Fruit fly (Drosophila melanogaster) whole organism, embryonic: ENCODE results near the gene Pp2A-29B.

Experiments
- Asciz ChIP-seq: fragments of 200-800 bp; sonication (Bioruptor generic); optimal IDR thresholded peaks from 2 replicates; lab custom pipeline; 2017; ENCODE audit warnings: missing biosample characterization, mild to moderate bottlenecking, missing genetic modification characterization, missing genetic modification reagents
- CG10267 ChIP-seq: fragments of 200-800 bp; sonication (Bioruptor generic); optimal IDR thresholded peaks from 2 replicates; lab custom pipeline; 2018; ENCODE audit warnings: missing biosample characterization, mild to moderate bottlenecking, missing genetic modification characterization, moderate library complexity
- CG10959 ChIP-seq: fragments of 200-800 bp; sonication (Bioruptor generic); IDR thresholded peaks from 2 replicates; pipeline ENCODE4 v1.3.6; 2022; ENCODE audit warnings: missing biosample characterization, missing genetic modification characterization
- CG11247 ChIP-seq: fragments of 200-800 bp; sonication (Bioruptor generic); IDR thresholded peaks from 2 replicates; pipeline ENCODE4 v1.3.6; 2022; ENCODE audit warnings: missing biosample characterization, missing genetic modification characterization
- CG11504 ChIP-seq: fragments of 200-800 bp; sonication (Bioruptor generic); optimal IDR thresholded peaks from 3 replicates; lab custom pipeline; 2019; ENCODE audit warnings: missing biosample characterization, mild to moderate bottlenecking, missing genetic modification characterization, moderate library complexity
- CG12219 ChIP-seq: fragments of 200-800 bp; sonication (Bioruptor generic); optimal IDR thresholded peaks from 3 replicates; lab custom pipeline; 2018; ENCODE audit warnings: missing biosample characterization, mild to moderate bottlenecking, missing genetic modification characterization
- CG12299 ChIP-seq: fragments of 200-800 bp; sonication (Bioruptor generic); optimal IDR thresholded peaks from 2 replicates; lab custom pipeline; 2018; ENCODE audit warnings: missing biosample characterization, mild to moderate bottlenecking, missing genetic modification characterization
- CG1233 ChIP-seq: fragments of 200-800 bp; sonication (Bioruptor generic); optimal IDR thresholded peaks from 4 replicates; lab custom pipeline; 2018; ENCODE audit warnings: missing biosample characterization, mild to moderate bottlenecking, missing genetic modification characterization
- CG12391 ChIP-seq: fragments of 200-800 bp; sonication (Bioruptor generic); optimal IDR thresholded peaks from 3 replicates; lab custom pipeline; 2018; ENCODE audit warnings: missing biosample characterization, mild to moderate bottlenecking, missing genetic modification characterization, moderate library complexity
- CG12744 ChIP-seq: fragments of 200-800 bp; sonication (Bioruptor generic); optimal IDR thresholded peaks from 2 replicates; lab custom pipeline; 2016; ENCODE audit warnings: missing biosample characterization, missing genetic modification characterization
- CG15601 ChIP-seq: fragments of 200-800 bp; sonication (Bioruptor generic); optimal IDR thresholded peaks from 3 replicates; lab custom pipeline; 2019; ENCODE audit warnings: missing biosample characterization, mild to moderate bottlenecking, missing genetic modification characterization, moderate library complexity
- CG17568 ChIP-seq: fragments of 200-800 bp; sonication (Bioruptor generic); optimal IDR thresholded peaks from 2 replicates; lab custom pipeline; 2018; ENCODE audit warnings: missing biosample characterization, mild to moderate bottlenecking, missing genetic modification characterization, moderate library complexity
- CG2202 ChIP-seq: fragments of 200-800 bp; sonication (Bioruptor generic); optimal IDR thresholded peaks from 2 replicates; lab custom pipeline; 2018; ENCODE audit warnings: missing biosample characterization, mild to moderate bottlenecking, missing genetic modification characterization
- CG2678 ChIP-seq: fragments of 200-800 bp; sonication (Bioruptor generic); optimal IDR thresholded peaks from 3 replicates; lab custom pipeline; 2019; ENCODE audit warnings: missing biosample characterization, mild to moderate bottlenecking, missing genetic modification characterization, moderate library complexity
- CG30403 ChIP-seq: fragments of 200-800 bp; sonication (Bioruptor generic); optimal IDR thresholded peaks from 3 replicates; lab custom pipeline; 2016; ENCODE audit warnings: missing biosample characterization, missing genetic modification characterization
- CG34376 ChIP-seq: fragments of 200-800 bp; sonication (Bioruptor generic); optimal IDR thresholded peaks from 2 replicates; lab custom pipeline; 2018; ENCODE audit warnings: missing biosample characterization, mild to moderate bottlenecking, missing genetic modification characterization
- CG42726 ChIP-seq: fragments of 200-800 bp; sonication (Bioruptor generic); IDR thresholded peaks from 2 replicates; pipeline ENCODE4 v1.3.6; 2022; ENCODE audit warnings: missing biosample characterization, missing genetic modification characterization; ENCODE audit not compliant: partially characterized antibody
- CG43689 ChIP-seq: fragments of 200-800 bp; sonication (Bioruptor generic); IDR thresholded peaks from 2 replicates; pipeline ENCODE4 v1.3.6; 2022; ENCODE audit warnings: missing biosample characterization, missing genetic modification characterization
- CG4617 ChIP-seq: fragments of 200-800 bp; sonication (Bioruptor generic); optimal IDR thresholded peaks from 3 replicates; lab custom pipeline; 2016; ENCODE audit warnings: missing biosample characterization, missing genetic modification characterization, borderline replicate concordance
- CG7839 ChIP-seq: fragments of 200-800 bp; sonication (Bioruptor generic); optimal IDR thresholded peaks from 3 replicates; lab custom pipeline; 2018; ENCODE audit warnings: missing biosample characterization, mild to moderate bottlenecking, missing genetic modification characterization, moderate library complexity
- CG9609 ChIP-seq: fragments of 200-800 bp; sonication (Bioruptor generic); optimal IDR thresholded peaks from 3 replicates; lab custom pipeline; 2016; ENCODE audit warnings: missing biosample characterization, missing genetic modification characterization
- CG9876 ChIP-seq: fragments of 200-800 bp; sonication (Bioruptor generic); optimal IDR thresholded peaks from 2 replicates; lab custom pipeline; 2016; ENCODE audit warnings: missing biosample characterization, missing genetic modification characterization
- CG9932 ChIP-seq: fragments of 200-800 bp; sonication (Bioruptor generic); IDR thresholded peaks from 2 replicates; pipeline ENCODE4 v1.3.6; 2022; ENCODE audit warnings: missing biosample characterization, missing genetic modification characterization
- Dip2 ChIP-seq: fragments of 200-800 bp; sonication (Bioruptor generic); IDR thresholded peaks from 2 replicates; pipeline ENCODE4 v1.3.6; 2022; ENCODE audit warnings: missing biosample characterization, missing genetic modification characterization
- H15 ChIP-seq: fragments of 200-800 bp; sonication (Bioruptor generic); IDR thresholded peaks from 3 replicates; pipeline ENCODE4 v1.3.6; 2022; ENCODE audit warnings: missing biosample characterization, missing genetic modification characterization
- Hr78 ChIP-seq, 2 experiments: fragments of 200-800 bp in 1 of 2; fragments of >200 bp in 1 of 2; sonication (Bioruptor generic) in 1 of 2; optimal IDR thresholded peaks; 2 replicates each; lab custom pipeline; 2017 to 2019; ENCODE audit warnings: missing biosample characterization in 2 of 2, missing genetic modification characterization in 2 of 2, mild to moderate bottlenecking in 1 of 2, moderate library complexity in 1 of 2
- Jarid2 ChIP-seq: fragments of 200-800 bp; sonication (Bioruptor generic); optimal IDR thresholded peaks from 3 replicates; lab custom pipeline; 2017; ENCODE audit warnings: mild to moderate bottlenecking, missing biosample characterization, missing genetic modification reagents, missing genetic modification characterization
- Lim3 ChIP-seq: fragments of 200-800 bp; sonication (Bioruptor generic); IDR thresholded peaks from 2 replicates; pipeline ENCODE4 v1.3.6; 2022; ENCODE audit warnings: missing biosample characterization, missing genetic modification characterization
- MESR4 ChIP-seq: fragments of 200-800 bp; sonication (Bioruptor generic); optimal IDR thresholded peaks from 2 replicates; lab custom pipeline; 2018; ENCODE audit warnings: missing biosample characterization, mild to moderate bottlenecking, missing genetic modification characterization, moderate library complexity
- Ptx1 ChIP-seq: fragments of 200-800 bp; sonication (Bioruptor generic); IDR thresholded peaks from 2 replicates; pipeline ENCODE4 v1.3.6; 2022; ENCODE audit warnings: missing biosample characterization, missing genetic modification characterization
- ash1 ChIP-seq: fragments of 200-800 bp; sonication (Bioruptor generic); optimal IDR thresholded peaks from 2 replicates; lab custom pipeline; 2018; ENCODE audit warnings: missing biosample characterization, mild to moderate bottlenecking, missing genetic modification characterization
- az2 ChIP-seq: fragments of 200-800 bp; sonication (Bioruptor generic); optimal IDR thresholded peaks from 3 replicates; lab custom pipeline; 2016; ENCODE audit warnings: missing biosample characterization, missing genetic modification characterization
- danr ChIP-seq: fragments of 200-800 bp; sonication (Bioruptor generic); IDR thresholded peaks from 2 replicates; pipeline ENCODE4 v1.3.6; 2022; ENCODE audit warnings: missing biosample characterization, missing genetic modification characterization
- fd3F ChIP-seq: fragments of 200-800 bp; sonication (Bioruptor generic); optimal IDR thresholded peaks from 2 replicates; lab custom pipeline; 2018; ENCODE audit warnings: missing biosample characterization, mild to moderate bottlenecking, missing genetic modification characterization, moderate library complexity
- grau ChIP-seq: fragments of 200-800 bp; optimal IDR thresholded peaks from 3 replicates; lab custom pipeline; 2019; ENCODE audit warnings: missing biosample characterization, mild to moderate bottlenecking, missing genetic modification characterization, moderate library complexity
- hkb ChIP-seq, 2 experiments: fragments of 200-800 bp in 1 of 2; fragments of >200 bp in 1 of 2; sonication (Bioruptor generic) in 1 of 2; IDR thresholded peaks in 1 of 2; optimal IDR thresholded peaks in 1 of 2; 2 replicates each; pipeline versions ENCODE4 v1.3.6 to Lab custom; 2017 to 2022; ENCODE audit warnings: missing biosample characterization in 1 of 2, missing genetic modification characterization in 1 of 2
- hth ChIP-seq: fragments of >200 bp; optimal IDR thresholded peaks from 2 replicates; lab custom pipeline; 2017; ENCODE audit warnings: inconsistent platforms
- nau ChIP-seq: fragments of 200-800 bp; sonication (Bioruptor generic); optimal IDR thresholded peaks from 3 replicates; lab custom pipeline; 2017; ENCODE audit warnings: missing biosample characterization, mild to moderate bottlenecking, missing genetic modification characterization, missing genetic modification reagents
- nerfin-2 ChIP-seq: fragments of 200-800 bp; sonication (Bioruptor generic); IDR thresholded peaks from 2 replicates; pipeline ENCODE4 v1.3.6; 2022; ENCODE audit warnings: missing biosample characterization, missing genetic modification characterization; ENCODE audit not compliant: partially characterized antibody
- otp ChIP-seq: fragments of 200-800 bp; sonication (Bioruptor generic); IDR thresholded peaks from 3 replicates; pipeline ENCODE4, ENCODE4 v1.3.6; 2022; ENCODE audit warnings: missing biosample characterization, missing genetic modification characterization
- pan ChIP-seq, 4 experiments: fragments of >200 bp in 3 of 4; fragments of 200-800 bp in 1 of 4; sonication (Bioruptor generic) in 1 of 4; optimal IDR thresholded peaks in 3 of 4; IDR thresholded peaks in 1 of 4; 2 replicates each; pipeline versions ENCODE4 v1.3.6 to Lab custom; 2017 to 2022; ENCODE audit warnings: missing biosample characterization in 2 of 4, missing genetic modification characterization in 2 of 4, mixed read lengths in 1 of 4
- prd ChIP-seq, 3 experiments: fragments of >200 bp in 2 of 3; fragments of 200-800 bp in 1 of 3; sonication (Bioruptor generic) in 1 of 3; optimal IDR thresholded peaks in 2 of 3; IDR thresholded peaks in 1 of 3; 2 replicates in 2 of 3; 3 replicates in 1 of 3; pipeline versions ENCODE4 v1.3.6 to Lab custom; 2017 to 2022; ENCODE audit warnings: missing biosample characterization in 1 of 3, missing genetic modification characterization in 1 of 3
- row ChIP-seq: fragments of 200-800 bp; sonication (Bioruptor generic); IDR thresholded peaks from 3 replicates; pipeline ENCODE4 v1.3.6; 2022; ENCODE audit warnings: missing biosample characterization, missing genetic modification characterization
- sna ChIP-seq: fragments of 200-800 bp; sonication (Bioruptor generic); IDR thresholded peaks from 2 replicates; pipeline ENCODE4 v1.3.6; 2022; ENCODE audit warnings: missing biosample characterization, missing genetic modification characterization; ENCODE audit not compliant: partially characterized antibody
- so ChIP-seq: fragments of 200-800 bp; sonication (Bioruptor generic); IDR thresholded peaks from 3 replicates; pipeline ENCODE4 v1.3.6; 2022; ENCODE audit warnings: missing biosample characterization, missing genetic modification characterization
- sqz ChIP-seq: fragments of 200-800 bp; sonication (Bioruptor generic); optimal IDR thresholded peaks from 3 replicates; lab custom pipeline; 2018; ENCODE audit warnings: missing biosample characterization, mild to moderate bottlenecking, missing genetic modification characterization
- tup ChIP-seq: fragments of 200-800 bp; sonication (Bioruptor generic); optimal IDR thresholded peaks from 2 replicates; lab custom pipeline; 2016; ENCODE audit warnings: missing biosample characterization, mild to moderate bottlenecking, missing genetic modification characterization, moderate library complexity

Pp2A-29B gene

DNA sequence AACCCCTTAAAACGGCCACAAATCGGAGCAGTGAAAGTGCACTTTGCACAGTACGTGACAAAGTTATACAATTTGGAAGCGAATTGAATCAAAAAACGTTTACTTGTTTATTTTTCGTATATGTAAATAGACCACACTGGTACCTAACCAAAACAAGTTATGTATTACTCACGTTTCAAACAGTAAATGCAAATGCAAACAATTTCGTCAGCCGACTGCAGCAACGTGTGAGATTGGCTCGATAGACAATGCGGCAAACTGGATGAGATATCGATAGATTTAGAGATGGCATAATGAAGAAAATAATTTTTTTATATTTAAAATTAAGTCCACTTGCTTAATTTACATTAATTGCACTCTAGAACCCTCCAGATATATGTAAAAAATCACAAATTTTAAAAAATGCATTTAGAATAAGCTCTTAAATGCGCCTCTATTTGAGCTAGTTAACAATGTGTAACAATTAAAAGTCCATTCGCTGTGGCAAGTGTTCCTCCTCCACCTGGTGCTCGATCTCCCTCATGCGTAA is 15.7 kb downstream of the Pp2A-29B start, which contains the start of gene AlaRS (continued):
- TF ChIP-seq CG12391 (peak; percentile 67), CG17568 (GFP tag; lab: Kevin White, UChicago) (peak; percentile 29), prd (optimal IDR thresholded peaks at IDR 0.05; lab: Kevin White, UChicago) (no peak), prd (GFP tag; IDR thresholded peaks at IDR 0.05; lab: Robert Waterston, UW) (0 out of 3 replicates have a peak, but pooled peaks have one; percentile 7), hth (no peak), CG10959 (GFP tag; lab: Robert Waterston, UW) (no peak), az2 (GFP tag; lab: Kevin White, UChicago) (no peak), CG7839 (tag; lab: Kevin White, UChicago) (peak; percentile 46), CG11504 (peak; percentile 42), CG12299 (tag; lab: Kevin White, UChicago) (no peak), Ptx1 (GFP tag; lab: Robert Waterston, UW) (0 out of 2 replicates have a peak, but pooled peaks have one; percentile 7), CG34376 (GFP tag; lab: Kevin White, UChicago) (peak; percentile 41), CG11247 (GFP tag; lab: Robert Waterston, UW) (no peak), CG2678 (peak; percentile 50), ash1 (no peak), Lim3 (GFP tag; lab: Robert Waterston, UW) (no peak), hkb (optimal IDR thresholded peaks at IDR 0.05; lab: Kevin White, UChicago) (no peak), hkb (GFP tag; IDR thresholded peaks at IDR 0.05; lab: Robert Waterston, UW) (no peak; the same call in 1 of the 2 replicates), danr (GFP tag; lab: Robert Waterston, UW) (no peak), CG12744 (GFP tag; lab: Kevin White, UChicago) (no peak), fd3F (no peak), Jarid2 (GFP tag; lab: Kevin White, UChicago) (no peak), so (GFP tag; lab: Robert Waterston, UW) (no peak), MESR4 (peak; percentile 77), otp (GFP tag; lab: Robert Waterston, UW) (no peak), CG10267 (tag; lab: Kevin White, UChicago) (peak; percentile 67), Asciz (GFP tag; lab: Kevin White, UChicago) (peak; percentile 16), CG2202 (tag; lab: Kevin White, UChicago) (no peak), row (GFP tag; lab: Robert Waterston, UW) (peak; percentile 79), H15 (GFP tag; lab: Robert Waterston, UW) (no peak), CG9876 (GFP tag; lab: Kevin White, UChicago) (no peak), CG42726 (GFP tag; lab: Robert Waterston, UW) (no peak), tup (no peak), Hr78 (GFP tag; optimal IDR thresholded peaks at IDR 0.05; lab: Kevin White, UChicago) (no peak), nerfin-2 (peak; percentile 36; the same call in 1 of the 2 replicates), CG4617 (GFP tag; lab: Kevin White, UChicago) (peak; percentile 47), CG43689 (no peak), CG1233 (peak; percentile 20), CG30403 (GFP tag; lab: Kevin White, UChicago) (peak; percentile 58), CG9932 (GFP tag; lab: Robert Waterston, UW) (peak; percentile 49), nau (GFP tag; lab: Kevin White, UChicago) (no peak), sqz (GFP tag; lab: Kevin White, UChicago) (peak; percentile 14), pan (optimal IDR thresholded peaks at IDR 0.05; lab: Kevin White, UChicago) (no peak), pan (GFP tag; optimal IDR thresholded peaks at IDR 0.05 in 1 of 2, IDR thresholded peaks at IDR 0.05 in 1 of 2) (peak in 1 of 2 experiments; percentile 43), grau (tag; lab: Kevin White, UChicago) (peak; percentile 66), Dip2 (GFP tag; lab: Robert Waterston, UW) (no peak), sna (peak; percentile 75), CG9609 (GFP tag; lab: Kevin White, UChicago) (no peak), CG12219 (GFP tag; lab: Kevin White, UChicago) (peak; percentile 3), CG15601 (tag; lab: Kevin White, UChicago) (peak; percentile 16)
